Worm (Caenorhabditis elegans) whole organism, L1 larva: ENCODE results near the gene lea-1.

Experiments
- F16B12.6 ChIP-seq: fragments of 150-350 bp; optimal IDR thresholded peaks from 2 replicates; lab custom pipeline; 2014; ENCODE audit warnings: missing biosample characterization, missing genetic modification characterization
- Y116A8C.19 ChIP-seq: sonication (generic microtip); optimal IDR thresholded peaks from 2 replicates; lab custom pipeline; 2016; ENCODE audit warnings: missing compliant biosample characterization, missing genetic modification characterization, borderline replicate concordance
- blmp-1 ChIP-seq: fragments of 150-350 bp; optimal IDR thresholded peaks from 2 replicates; lab custom pipeline; 2014; ENCODE audit warnings: missing biosample characterization, missing genetic modification characterization
- ceh-63 ChIP-seq: fragments of 200-800 bp; sonication (Bioruptor generic); optimal IDR thresholded peaks from 2 replicates; lab custom pipeline; 2018; ENCODE audit warnings: mild to moderate bottlenecking, missing genetic modification characterization, missing compliant biosample characterization
- ceh-90 ChIP-seq: sonication (generic microtip); optimal IDR thresholded peaks from 2 replicates; lab custom pipeline; 2016; ENCODE audit warnings: missing genetic modification characterization, missing compliant biosample characterization
- efl-1 ChIP-seq, 4 experiments: fragments of 150-350 bp; optimal IDR thresholded peaks in 3 of 4; peaks in 1 of 4; 1 replicate in 1 of 4; 2 replicates in 3 of 4; lab custom pipeline; 2014; ENCODE audit warnings: missing biosample characterization in 2 of 4, missing genetic modification characterization in 2 of 4, missing genetic modification reagents in 2 of 4
- egl-13 ChIP-seq: sonication (generic microtip); optimal IDR thresholded peaks from 2 replicates; lab custom pipeline; 2016; ENCODE audit warnings: missing genotype, missing genetic modification reagents, missing genetic modification characterization, missing compliant biosample characterization
- egl-27 ChIP-seq, 2 experiments: fragments of 150-350 bp in 1 of 2; sonication (generic microtip); optimal IDR thresholded peaks; 3 replicates each; lab custom pipeline; 2017 to 2018; ENCODE audit warnings: missing biosample characterization in 2 of 2, missing genetic modification characterization in 2 of 2, missing genetic modification reagents in 2 of 2
- elt-2 ChIP-seq: sonication (generic microtip); optimal IDR thresholded peaks from 2 replicates; lab custom pipeline; 2016; ENCODE audit warnings: missing genetic modification characterization, mild to moderate bottlenecking, inconsistent platforms, missing compliant biosample characterization, missing genetic modification reagents
- elt-3 ChIP-seq, 6 experiments: fragments of 150-350 bp in 1 of 6; sonication (generic microtip); optimal IDR thresholded peaks; 2 replicates each; lab custom pipeline; 2017 to 2018; ENCODE audit warnings: missing biosample characterization in 6 of 6, missing genetic modification characterization in 6 of 6, inconsistent platforms in 1 of 6
- ets-5 ChIP-seq: fragments of 200-800 bp; sonication (Bioruptor generic); IDR thresholded peaks from 2 replicates; pipeline ENCODE4 v1.3.6; 2022; ENCODE audit warnings: missing genetic modification characterization, missing compliant biosample characterization
- fkh-10 ChIP-seq: sonication (generic microtip); optimal IDR thresholded peaks from 2 replicates; lab custom pipeline; 2017; ENCODE audit warnings: missing biosample characterization, missing genetic modification reagents, missing genetic modification characterization
- fkh-8 ChIP-seq: sonication (generic microtip); optimal IDR thresholded peaks from 2 replicates; lab custom pipeline; 2016; ENCODE audit warnings: mild to moderate bottlenecking, missing genetic modification characterization, missing compliant biosample characterization
- fos-1 ChIP-seq: fragments of 150-350 bp; optimal IDR thresholded peaks from 2 replicates; lab custom pipeline; 2014; ENCODE audit warnings: missing biosample characterization, missing genetic modification characterization
- hpl-2 ChIP-seq: fragments of 150-350 bp; optimal IDR thresholded peaks from 2 replicates; lab custom pipeline; 2014; ENCODE audit warnings: missing biosample characterization, missing genetic modification reagents, missing genetic modification characterization
- irx-1 ChIP-seq: sonication (generic microtip); optimal IDR thresholded peaks from 2 replicates; lab custom pipeline; 2016; ENCODE audit warnings: missing genetic modification characterization, missing compliant biosample characterization
- isw-1 ChIP-seq: fragments of 200-800 bp; sonication (Bioruptor generic); IDR thresholded peaks from 2 replicates; pipeline ENCODE4 v1.3.6; 2022; ENCODE audit warnings: missing genetic modification characterization, missing compliant biosample characterization
- lin-14 ChIP-seq: fragments of 200-800 bp; sonication (Bioruptor generic); optimal IDR thresholded peaks from 2 replicates; lab custom pipeline; 2018; ENCODE audit warnings: mild to moderate bottlenecking, missing genetic modification characterization, moderate library complexity, missing compliant biosample characterization
- lin-15B ChIP-seq: fragments of 150-350 bp; sonication (generic microtip); optimal IDR thresholded peaks from 3 replicates; lab custom pipeline; 2014; ENCODE audit warnings: missing biosample characterization, missing genetic modification characterization
- lin-35 ChIP-seq, 2 experiments: fragments of 150-350 bp; optimal IDR thresholded peaks; 2 replicates each; lab custom pipeline; 2014; ENCODE audit warnings: missing biosample characterization in 2 of 2, missing genetic modification characterization in 2 of 2, missing genetic modification reagents in 2 of 2
- lin-39 ChIP-seq: fragments of 150-350 bp; optimal IDR thresholded peaks from 2 replicates; lab custom pipeline; 2014; ENCODE audit warnings: missing biosample characterization, missing genetic modification reagents, missing genetic modification characterization
- lsy-2 ChIP-seq, 2 experiments: fragments of 150-350 bp; optimal IDR thresholded peaks; 2 replicates each; lab custom pipeline; 2014; ENCODE audit warnings: missing biosample characterization in 2 of 2, missing genetic modification characterization in 2 of 2
- nhr-11 ChIP-seq: fragments of 150-350 bp; optimal IDR thresholded peaks from 2 replicates; lab custom pipeline; 2014; ENCODE audit warnings: missing biosample characterization, missing genetic modification characterization
- nhr-12 ChIP-seq: sonication (generic microtip); optimal IDR thresholded peaks from 2 replicates; lab custom pipeline; 2017; ENCODE audit warnings: missing biosample characterization, missing genetic modification characterization
- nhr-20 ChIP-seq: sonication (generic microtip); optimal IDR thresholded peaks from 2 replicates; lab custom pipeline; 2016; ENCODE audit warnings: mild to moderate bottlenecking, missing genetic modification characterization, missing compliant biosample characterization
- nhr-28 ChIP-seq: fragments of 150-350 bp; optimal IDR thresholded peaks from 2 replicates; lab custom pipeline; 2014; ENCODE audit warnings: missing biosample characterization, missing genetic modification characterization
- nhr-47 ChIP-seq: sonication (generic microtip); optimal IDR thresholded peaks from 2 replicates; lab custom pipeline; 2016; ENCODE audit warnings: mild to moderate bottlenecking, missing genetic modification characterization, moderate library complexity, missing compliant biosample characterization
- nhr-76 ChIP-seq: sonication (generic microtip); optimal IDR thresholded peaks from 2 replicates; lab custom pipeline; 2017; ENCODE audit warnings: missing biosample characterization, missing genetic modification characterization
- nhr-77 ChIP-seq: fragments of 150-350 bp; optimal IDR thresholded peaks from 2 replicates; lab custom pipeline; 2014; ENCODE audit warnings: missing biosample characterization, missing genetic modification characterization
- nhr-84 ChIP-seq: sonication (generic microtip); optimal IDR thresholded peaks from 2 replicates; lab custom pipeline; 2017; ENCODE audit warnings: missing biosample characterization, missing genetic modification characterization
- nhr-85 ChIP-seq: sonication (generic microtip); peaks from one replicate; lab custom pipeline; 2016; ENCODE audit warnings: missing genetic modification characterization, inconsistent platforms, missing compliant biosample characterization
- nhr-90 ChIP-seq: sonication (generic microtip); optimal IDR thresholded peaks from 2 replicates; lab custom pipeline; 2016; ENCODE audit warnings: mild to moderate bottlenecking, missing genetic modification characterization, missing compliant biosample characterization; ENCODE audit not compliant: poor library complexity
- snpc-4 ChIP-seq: fragments of 150-350 bp; optimal IDR thresholded peaks from 2 replicates; lab custom pipeline; 2014; ENCODE audit warnings: missing biosample characterization, missing genetic modification characterization
- snu-23 ChIP-seq: sonication (generic microtip); optimal IDR thresholded peaks from 2 replicates; lab custom pipeline; 2016; ENCODE audit warnings: missing genetic modification characterization, missing compliant biosample characterization
- sox-4 ChIP-seq: sonication (generic microtip); optimal IDR thresholded peaks from 2 replicates; lab custom pipeline; 2016; ENCODE audit warnings: missing genetic modification characterization, missing compliant biosample characterization
- sup-37 ChIP-seq: fragments of 200-800 bp; sonication (Bioruptor generic); optimal IDR thresholded peaks from 2 replicates; lab custom pipeline; 2018; ENCODE audit warnings: mild to moderate bottlenecking, missing genetic modification characterization, missing compliant biosample characterization
- swsn-7 ChIP-seq: sonication (generic microtip); optimal IDR thresholded peaks from 2 replicates; lab custom pipeline; 2016; ENCODE audit warnings: missing genetic modification characterization, missing compliant biosample characterization
- tlp-1 ChIP-seq: fragments of 150-350 bp; optimal IDR thresholded peaks from 2 replicates; lab custom pipeline; 2014; ENCODE audit warnings: missing biosample characterization, missing genetic modification characterization
- unc-130 ChIP-seq: fragments of 150-350 bp; optimal IDR thresholded peaks from 2 replicates; lab custom pipeline; 2017; ENCODE audit warnings: missing biosample characterization, missing genetic modification characterization, inconsistent platforms
- unc-30 ChIP-seq: sonication (generic microtip); optimal IDR thresholded peaks from 2 replicates; lab custom pipeline; 2017; ENCODE audit warnings: missing biosample characterization, missing genetic modification characterization
- unc-62 ChIP-seq: fragments of 150-350 bp; optimal IDR thresholded peaks from 2 replicates; lab custom pipeline; 2014; ENCODE audit warnings: missing biosample characterization, missing genetic modification reagents, missing genetic modification characterization
- unc-98 ChIP-seq: fragments of 200-800 bp; sonication (Bioruptor generic); IDR thresholded peaks from 2 replicates; pipeline ENCODE4 v1.3.6; 2022; ENCODE audit warnings: missing genetic modification characterization, missing compliant biosample characterization
- vab-15 ChIP-seq: sonication (generic microtip); optimal IDR thresholded peaks from 2 replicates; lab custom pipeline; 2017; ENCODE audit warnings: missing genotype, mild to moderate bottlenecking, missing genetic modification characterization, missing compliant biosample characterization
- zip-4 ChIP-seq: fragments of 200-800 bp; sonication (Bioruptor generic); optimal IDR thresholded peaks from 2 replicates; lab custom pipeline; 2018; ENCODE audit warnings: mild to moderate bottlenecking, missing genetic modification characterization, moderate library complexity, missing compliant biosample characterization
- ztf-11 ChIP-seq, 2 experiments: sonication (generic microtip); optimal IDR thresholded peaks; 2 replicates each; lab custom pipeline; 2016 to 2017; ENCODE audit warnings: missing genetic modification characterization in 2 of 2, missing biosample characterization in 1 of 2, missing compliant biosample characterization in 1 of 2
- ztf-4 ChIP-seq: fragments of 150-350 bp; optimal IDR thresholded peaks from 2 replicates; lab custom pipeline; 2014; ENCODE audit warnings: missing biosample characterization, missing genetic modification characterization

Gene lea-1

ce11 chrV:10003315-10003969 lies 8.3 kb upstream of the lea-1 start (continued):
- TF ChIP-seq ceh-63, result no peak
- peak; percentile 48 for TF ChIP-seq unc-130 (tag; lab: Kevin White, UChicago)
- peak; percentile 40 for TF ChIP-seq nhr-47 (tag; lab: Kevin White, UChicago)
- TF ChIP-seq lsy-2 (tag; optimal IDR thresholded peaks at IDR 0.05; lab: Kevin White, UChicago), result peak; percentile 56 to 83
- TF ChIP-seq fos-1 (tag; lab: Kevin White, UChicago), result no peak
- TF ChIP-seq nhr-85 (tag; lab: Kevin White, UChicago), result peak; percentile 33
- TF ChIP-seq irx-1 (tag; lab: Kevin White, UChicago), result no peak
- TF ChIP-seq fkh-10 (GFP tag; lab: Kevin White, UChicago), result no peak
- no peak for TF ChIP-seq sox-4 (tag; lab: Kevin White, UChicago)
- peak; percentile 22 for TF ChIP-seq fkh-8 (tag; lab: Kevin White, UChicago)
- TF ChIP-seq unc-98 (GFP tag; lab: Robert Waterston, UW), result no peak
- peak; percentile 8 for TF ChIP-seq F16B12.6 (tag; lab: Kevin White, UChicago)
- peak; percentile 33 for TF ChIP-seq snpc-4
- TF ChIP-seq nhr-77 (tag; lab: Kevin White, UChicago), result peak; percentile 31
- TF ChIP-seq ztf-11 (tag; optimal IDR thresholded peaks at IDR 0.05; lab: Kevin White, UChicago), result no peak
- TF ChIP-seq nhr-12, result no peak
- no peak for TF ChIP-seq Y116A8C.19 (tag; lab: Kevin White, UChicago)
- TF ChIP-seq vab-15 (tag; lab: Kevin White, UChicago), result no peak
- TF ChIP-seq lin-15B (tag; lab: Kevin White, UChicago), result peak; percentile 50
- TF ChIP-seq tlp-1, result no peak
- no peak for TF ChIP-seq nhr-11 (tag; lab: Kevin White, UChicago)
- peak; percentile 39 for TF ChIP-seq elt-2 (tag; lab: Kevin White, UChicago)
- no peak for TF ChIP-seq lin-39 (tag; lab: Kevin White, UChicago)
- TF ChIP-seq isw-1 (GFP tag; lab: Robert Waterston, UW), result no peak
- TF ChIP-seq swsn-7, result peak; percentile 47
- TF ChIP-seq ets-5 (GFP tag; lab: Robert Waterston, UW), result no peak
- TF ChIP-seq egl-13 (tag; lab: Kevin White, UChicago), result no peak
- TF ChIP-seq snu-23 (GFP tag; lab: Kevin White, UChicago), result peak; percentile 70
- no peak for TF ChIP-seq zip-4 (GFP tag; lab: Kevin White, UChicago)
- peak; percentile 60 for TF ChIP-seq nhr-20
- TF ChIP-seq hpl-2 (GFP tag; lab: Kevin White, UChicago), result no peak
- TF ChIP-seq unc-30 (tag; lab: Kevin White, UChicago), result no peak
- TF ChIP-seq unc-62 (GFP tag; lab: Kevin White, UChicago), result no peak
- TF ChIP-seq nhr-84 (tag; lab: Kevin White, UChicago), result no peak
- no peak for TF ChIP-seq sup-37 (GFP tag; lab: Kevin White, UChicago)
- no peak for TF ChIP-seq nhr-28 (tag; lab: Kevin White, UChicago)
- TF ChIP-seq, all 84 proteins: peak for 33

- TF ChIP-seq nhr-85 (tag; lab: Kevin White, UChicago), result peak; percentile 9
- TF ChIP-seq snpc-4, result peak; percentile 67
- TF ChIP-seq lin-35 (GFP tag; optimal IDR thresholded peaks at IDR 0.05; lab: Kevin White, UChicago), result peak in 1 of 2 experiments; percentile 21
- peak; percentile 21 for TF ChIP-seq nhr-20
- TF ChIP-seq blmp-1, result peak; percentile 21
Observed at ce11 chrV:10004048-10004761, 7.5 kb upstream of the lea-1 start, which contains the start of gene uda-1. TSS of gene uda-1 (plus strand) at chrV:10004755.

ce11 chrV:10006374-10006773 lies 5.3 kb upstream of the lea-1 start:
- no peak for TF ChIP-seq efl-1 (optimal IDR thresholded peaks at IDR 0.05; lab: Kevin White, UChicago)
- peak in 1 of 2 experiments; percentile 90 for TF ChIP-seq efl-1 (GFP tag; optimal IDR thresholded peaks at IDR 0.05 in 1 of 2; lab: Kevin White, UChicago)
- peak in 1 of 6 experiments; percentile 27 for TF ChIP-seq elt-3 (tag; optimal IDR thresholded peaks at IDR 0.05; lab: Kevin White, UChicago)
- TF ChIP-seq lin-35 (GFP tag; optimal IDR thresholded peaks at IDR 0.05; lab: Kevin White, UChicago), result peak in 1 of 2 experiments; percentile 8
- no peak for TF ChIP-seq isw-1 (GFP tag; lab: Robert Waterston, UW)
- no peak for TF ChIP-seq tlp-1
- no peak for TF ChIP-seq ceh-90 (tag; lab: Kevin White, UChicago)
- TF ChIP-seq lin-14, result no peak
- TF ChIP-seq fos-1 (tag; lab: Kevin White, UChicago), result no peak
- no peak for TF ChIP-seq ztf-4 (tag; lab: Kevin White, UChicago)
- peak; percentile 34 for TF ChIP-seq unc-130 (tag; lab: Kevin White, UChicago)
- TF ChIP-seq egl-27 (tag; optimal IDR thresholded peaks at IDR 0.05; lab: Kevin White, UChicago), result no peak
- no peak for TF ChIP-seq nhr-90 (tag; lab: Kevin White, UChicago)
- no peak for TF ChIP-seq nhr-76 (tag; lab: Kevin White, UChicago)
- TF ChIP-seq vab-15 (tag; lab: Kevin White, UChicago), result no peak
- TF ChIP-seq hpl-2 (GFP tag; lab: Kevin White, UChicago), result no peak
